Fruit fly (Drosophila melanogaster) whole organism: ENCODE results near the gene CG32369.

ENCODE experiments used
- CG8478 ChIP-seq: fragments of >200 bp; optimal IDR thresholded peaks from 2 replicates; lab custom pipeline; 2018; ENCODE audit warnings: inconsistent platforms
- Dll ChIP-seq: fragments of >200 bp; optimal IDR thresholded peaks from 2 replicates; lab custom pipeline; 2017
- EcR ChIP-seq, 2 experiments: fragments of >200 bp; optimal IDR thresholded peaks; 2 replicates each; lab custom pipeline; 2017; ENCODE audit warnings: missing biosample characterization in 2 of 2, missing genetic modification characterization in 2 of 2, missing genetic modification reagents in 2 of 2
- pan ChIP-seq: fragments of >200 bp; optimal IDR thresholded peaks from 2 replicates; lab custom pipeline; 2017
- psq ChIP-seq: fragments of >200 bp; optimal IDR thresholded peaks from 2 replicates; lab custom pipeline; 2017
- usp ChIP-seq: fragments of >200 bp; optimal IDR thresholded peaks from 2 replicates; lab custom pipeline; 2017; ENCODE audit warnings: missing biosample characterization, missing genetic modification characterization, mixed read lengths

Gene CG32369

dm6 chr3L:7844016-7844415 is 34.4 kb upstream of the CG32369 start:
- TF ChIP-seq Dll = no peak
- TF ChIP-seq psq (lab: Kevin White, UChicago) = no peak
- TF ChIP-seq CG8478 = no peak
- no peak for TF ChIP-seq pan (lab: Kevin White, UChicago)
- no peak for TF ChIP-seq EcR (GFP tag; optimal IDR thresholded peaks at IDR 0.05; lab: Kevin White, UChicago)
- TF ChIP-seq usp (GFP tag; lab: Kevin White, UChicago) = no peak

- TF ChIP-seq psq (lab: Kevin White, UChicago) (no peak), Dll (no peak), CG8478 (no peak), usp (GFP tag; lab: Kevin White, UChicago) (no peak), pan (lab: Kevin White, UChicago) (no peak), EcR (GFP tag; optimal IDR thresholded peaks at IDR 0.05; lab: Kevin White, UChicago) (no peak)
These were observed 32.9 kb upstream of the CG32369 start for dm6 chr3L:7842537-7842936.

- TF ChIP-seq usp (GFP tag; lab: Kevin White, UChicago) (no peak), CG8478 (no peak), psq (lab: Kevin White, UChicago) (no peak)
These were observed 32.5 kb upstream of the CG32369 start for dm6 chr3L:7842117-7842516.

- no peak for TF ChIP-seq Dll
- no peak for TF ChIP-seq CG8478
- TF ChIP-seq psq (lab: Kevin White, UChicago) = no peak
- no peak for TF ChIP-seq EcR (GFP tag; optimal IDR thresholded peaks at IDR 0.05; lab: Kevin White, UChicago)
- TF ChIP-seq usp (GFP tag; lab: Kevin White, UChicago) = no peak
- no peak for TF ChIP-seq pan (lab: Kevin White, UChicago)
These were observed 31.8 kb upstream of the CG32369 start for dm6 chr3L:7841254-7841964.

dm6 chr3L:7838374-7838773 is 28.7 kb upstream of the CG32369 start:
- no peak for TF ChIP-seq psq (lab: Kevin White, UChicago)
- TF ChIP-seq CG8478 = no peak
- no peak for TF ChIP-seq EcR (GFP tag; optimal IDR thresholded peaks at IDR 0.05; lab: Kevin White, UChicago)

dm6 chr3L:7837753-7838152 is 28.1 kb upstream of the CG32369 start:
- TF ChIP-seq usp (GFP tag; lab: Kevin White, UChicago) = no peak
- TF ChIP-seq EcR (GFP tag; optimal IDR thresholded peaks at IDR 0.05; lab: Kevin White, UChicago) = no peak
- TF ChIP-seq psq (lab: Kevin White, UChicago) = no peak
- no peak for TF ChIP-seq pan (lab: Kevin White, UChicago)
- no peak for TF ChIP-seq Dll
- no peak for TF ChIP-seq CG8478

dm6 chr3L:7836633-7837394 is 27.2 kb upstream of the CG32369 start:
- no peak for TF ChIP-seq Dll
- TF ChIP-seq psq (lab: Kevin White, UChicago) = no peak
- TF ChIP-seq CG8478 = no peak
- TF ChIP-seq usp (GFP tag; lab: Kevin White, UChicago) = no peak
- no peak for TF ChIP-seq EcR (GFP tag; optimal IDR thresholded peaks at IDR 0.05; lab: Kevin White, UChicago)
- TF ChIP-seq pan (lab: Kevin White, UChicago) = no peak

- TF ChIP-seq psq (lab: Kevin White, UChicago) (no peak), EcR (GFP tag; optimal IDR thresholded peaks at IDR 0.05; lab: Kevin White, UChicago) (no peak), CG8478 (no peak), pan (lab: Kevin White, UChicago) (no peak), Dll (no peak), usp (GFP tag; lab: Kevin White, UChicago) (no peak)
These were observed 25.5 kb upstream of the CG32369 start for dm6 chr3L:7834902-7835781.

- TF ChIP-seq psq (lab: Kevin White, UChicago) (no peak), CG8478 (no peak)
These were observed 24.2 kb upstream of the CG32369 start for dm6 chr3L:7833684-7834337.

- no peak for TF ChIP-seq EcR (GFP tag; optimal IDR thresholded peaks at IDR 0.05; lab: Kevin White, UChicago)
- TF ChIP-seq psq (lab: Kevin White, UChicago) = no peak
- TF ChIP-seq CG8478 = no peak
- TF ChIP-seq pan (lab: Kevin White, UChicago) = no peak
- no peak for TF ChIP-seq usp (GFP tag; lab: Kevin White, UChicago)
- TF ChIP-seq Dll = no peak
These were observed 23.7 kb upstream of the CG32369 start for dm6 chr3L:7833278-7833677.

- no peak for TF ChIP-seq pan (lab: Kevin White, UChicago)
- TF ChIP-seq EcR (GFP tag; optimal IDR thresholded peaks at IDR 0.05; lab: Kevin White, UChicago) = no peak
- no peak for TF ChIP-seq psq (lab: Kevin White, UChicago)
- no peak for TF ChIP-seq Dll
- no peak for TF ChIP-seq CG8478
- no peak for TF ChIP-seq usp (GFP tag; lab: Kevin White, UChicago)
These were observed 22.3 kb upstream of the CG32369 start for dm6 chr3L:7831891-7832290.
